Worm (Caenorhabditis elegans) whole organism, mixed stage, embryonic: Measurements from ENCODE around the gene tbb-2.

ENCODE experiments used
- M03D4.4 ChIP-seq: sonication (generic microtip); optimal IDR thresholded peaks from 2 replicates; lab custom pipeline; 2017; ENCODE audit warnings: mild to moderate bottlenecking, missing genetic modification characterization, missing compliant biosample characterization
- bed-3 ChIP-seq: fragments of 200-800 bp; sonication (Bioruptor generic); optimal IDR thresholded peaks from 3 replicates; lab custom pipeline; 2018; ENCODE audit warnings: mild to moderate bottlenecking, missing genetic modification characterization, moderate library complexity, missing compliant biosample characterization
- ceh-39 ChIP-seq: fragments of 150-350 bp; optimal IDR thresholded peaks from 2 replicates; lab custom pipeline; 2014; ENCODE audit warnings: missing biosample characterization, missing genetic modification characterization
- ceh-83 ChIP-seq: fragments of 200-800 bp; sonication (Bioruptor generic); optimal IDR thresholded peaks from 2 replicates; lab custom pipeline; 2018; ENCODE audit warnings: mild to moderate bottlenecking, missing genetic modification characterization, missing compliant biosample characterization
- ces-1 ChIP-seq: fragments of 150-350 bp; optimal IDR thresholded peaks from 2 replicates; lab custom pipeline; 2014; ENCODE audit warnings: missing biosample characterization, missing genetic modification reagents, missing genetic modification characterization
- drap-1 ChIP-seq: fragments of 200-800 bp; sonication (Bioruptor generic); optimal IDR thresholded peaks from 3 replicates; lab custom pipeline; 2018; ENCODE audit warnings: mild to moderate bottlenecking, missing genetic modification characterization, missing compliant biosample characterization
- elt-3 ChIP-seq: fragments of 150-350 bp; optimal IDR thresholded peaks from 2 replicates; lab custom pipeline; 2014; ENCODE audit warnings: missing biosample characterization, missing genetic modification characterization
- flh-1 ChIP-seq: fragments of 200-800 bp; sonication (Bioruptor generic); optimal IDR thresholded peaks from 2 replicates; lab custom pipeline; 2018; ENCODE audit warnings: mild to moderate bottlenecking, missing genetic modification characterization, moderate library complexity, missing compliant biosample characterization
- hlh-1 ChIP-seq: fragments of 150-350 bp; optimal IDR thresholded peaks from 2 replicates; lab custom pipeline; 2014; ENCODE audit warnings: missing biosample characterization, missing genetic modification reagents, missing genetic modification characterization
- lin-13 ChIP-seq: fragments of 150-350 bp; optimal IDR thresholded peaks from 2 replicates; lab custom pipeline; 2014; ENCODE audit warnings: missing biosample characterization, missing genetic modification characterization
- lin-32 ChIP-seq: fragments of 200-800 bp; sonication (Bioruptor generic); optimal IDR thresholded peaks from 2 replicates; lab custom pipeline; 2018; ENCODE audit warnings: mild to moderate bottlenecking, missing genetic modification characterization, missing compliant biosample characterization
- lsy-2 ChIP-seq: fragments of 150-350 bp; optimal IDR thresholded peaks from 2 replicates; lab custom pipeline; 2014; ENCODE audit warnings: missing biosample characterization, missing genetic modification characterization
- mab-5 ChIP-seq: fragments of 150-350 bp; optimal IDR thresholded peaks from 2 replicates; lab custom pipeline; 2014; ENCODE audit warnings: missing biosample characterization, missing genetic modification characterization
- mep-1 ChIP-seq: fragments of 150-350 bp; optimal IDR thresholded peaks from 2 replicates; lab custom pipeline; 2017; ENCODE audit warnings: missing biosample characterization, missing genetic modification reagents, missing genetic modification characterization, inconsistent platforms
- mls-2 ChIP-seq: sonication (generic microtip); optimal IDR thresholded peaks from 2 replicates; lab custom pipeline; 2016; ENCODE audit warnings: mild to moderate bottlenecking, missing genetic modification characterization, moderate library complexity, missing compliant biosample characterization
- nhr-12 ChIP-seq: fragments of 150-350 bp; optimal IDR thresholded peaks from 2 replicates; lab custom pipeline; 2014; ENCODE audit warnings: missing biosample characterization, missing genetic modification characterization
- nhr-28 ChIP-seq: fragments of 150-350 bp; optimal IDR thresholded peaks from 2 replicates; lab custom pipeline; 2014; ENCODE audit warnings: missing biosample characterization, missing genetic modification characterization
- nhr-76 ChIP-seq: sonication (generic microtip); optimal IDR thresholded peaks from 2 replicates; lab custom pipeline; 2017; ENCODE audit warnings: missing biosample characterization, missing genetic modification characterization
- pha-4 ChIP-seq: fragments of 150-350 bp; optimal IDR thresholded peaks from 2 replicates; lab custom pipeline; 2018; ENCODE audit warnings: missing biosample characterization, missing genetic modification reagents, missing genetic modification characterization
- sem-2 ChIP-seq: fragments of 200-800 bp; sonication (Bioruptor generic); optimal IDR thresholded peaks from 2 replicates; lab custom pipeline; 2018; ENCODE audit warnings: mild to moderate bottlenecking, missing genetic modification characterization, missing compliant biosample characterization
- sptf-1 ChIP-seq: sonication (generic microtip); optimal IDR thresholded peaks from 2 replicates; lab custom pipeline; 2017; ENCODE audit warnings: mild to moderate bottlenecking, missing genetic modification characterization, moderate library complexity, missing compliant biosample characterization
- tbx-8 ChIP-seq: fragments of 200-800 bp; sonication (Bioruptor generic); optimal IDR thresholded peaks from 2 replicates; lab custom pipeline; 2018; ENCODE audit warnings: mild to moderate bottlenecking, missing genetic modification characterization, moderate library complexity, missing compliant biosample characterization
- unc-120 ChIP-seq: sonication (generic microtip); optimal IDR thresholded peaks from 2 replicates; lab custom pipeline; 2017; ENCODE audit warnings: missing genetic modification characterization, missing compliant biosample characterization; ENCODE audit not compliant: poor library complexity, severe bottlenecking
- unc-62 ChIP-seq: fragments of 150-350 bp; optimal IDR thresholded peaks from 2 replicates; lab custom pipeline; 2014; ENCODE audit warnings: missing biosample characterization, missing genetic modification reagents, missing genetic modification characterization
- zip-8 ChIP-seq: fragments of 150-350 bp; optimal IDR thresholded peaks from 2 replicates; lab custom pipeline; 2014; ENCODE audit warnings: missing biosample characterization, missing genetic modification characterization
- ztf-11 ChIP-seq: fragments of 150-350 bp; optimal IDR thresholded peaks from 2 replicates; lab custom pipeline; 2014; ENCODE audit warnings: missing biosample characterization, missing genetic modification characterization

Gene tbb-2

ce11 chrIII:3970395-3970794 lies 47.0 kb downstream of the tbb-2 start:
- TF ChIP-seq ces-1 (GFP tag; lab: Kevin White, UChicago): peak; percentile 97
- TF ChIP-seq ceh-39 (tag; lab: Kevin White, UChicago): no peak

DNA sequence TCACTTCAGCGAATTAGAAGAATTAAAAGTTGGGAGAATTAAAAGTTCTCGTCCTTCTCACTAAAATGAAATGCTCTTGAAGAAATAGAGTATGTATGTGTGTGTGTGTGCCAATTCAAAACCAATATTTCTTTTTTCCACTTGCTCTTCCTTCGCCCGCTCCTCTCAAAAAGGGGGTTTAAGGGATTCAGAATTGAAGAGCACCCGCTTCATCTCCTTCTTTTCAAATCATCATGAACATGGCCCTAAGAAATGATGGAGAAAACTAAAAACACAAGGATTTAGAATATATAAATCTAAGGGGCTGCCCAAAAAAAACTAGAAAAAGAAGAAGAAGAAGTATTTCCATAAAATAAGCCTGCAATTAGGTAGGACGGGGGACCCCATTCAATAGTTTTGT lies 48.3 kb downstream of the tbb-2 start:
- TF ChIP-seq mep-1 (tag; lab: Kevin White, UChicago) (no peak), tbx-8 (GFP tag; lab: Kevin White, UChicago) (no peak), drap-1 (GFP tag; lab: Kevin White, UChicago) (no peak), zip-8 (tag; lab: Kevin White, UChicago) (no peak), mls-2 (tag; lab: Kevin White, UChicago) (no peak), sptf-1 (tag; lab: Kevin White, UChicago) (no peak), pha-4 (tag; lab: Kevin White, UChicago) (no peak), M03D4.4 (no peak), lsy-2 (tag; lab: Kevin White, UChicago) (no peak), unc-62 (GFP tag; lab: Kevin White, UChicago) (no peak), ztf-11 (tag; lab: Kevin White, UChicago) (no peak), sem-2 (GFP tag; lab: Kevin White, UChicago) (no peak), nhr-76 (tag; lab: Kevin White, UChicago) (no peak), lin-32 (GFP tag; lab: Kevin White, UChicago) (no peak), nhr-28 (tag; lab: Kevin White, UChicago) (no peak), nhr-12 (tag; lab: Kevin White, UChicago) (no peak), unc-120 (no peak), mab-5 (tag; lab: Kevin White, UChicago) (no peak)
- TF ChIP-seq, all 35 proteins: peak for 0

DNA sequence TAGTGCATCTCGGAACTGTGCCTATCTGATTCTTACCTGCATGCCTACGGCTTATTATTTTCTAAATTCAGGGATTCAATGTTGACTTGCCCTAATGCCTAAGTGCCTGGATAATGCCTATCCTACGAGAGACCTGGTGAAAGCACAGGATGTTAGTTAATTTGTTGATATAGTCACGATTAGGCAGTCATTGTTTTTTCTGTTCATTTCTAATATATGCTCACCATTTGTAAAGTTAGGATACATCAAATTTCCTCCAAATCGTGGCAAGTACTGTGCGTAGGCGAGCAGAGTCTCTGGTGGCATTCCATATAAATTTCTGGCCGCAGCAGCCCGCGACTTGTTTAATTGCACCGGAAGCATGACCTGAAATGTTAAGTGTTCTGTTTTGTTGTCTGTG lies 51.3 kb downstream of the tbb-2 start:
- TF ChIP-seq bed-3 (no peak), elt-3 (no peak), ztf-11 (tag; lab: Kevin White, UChicago) (no peak), lin-13 (tag; lab: Kevin White, UChicago) (no peak), sem-2 (GFP tag; lab: Kevin White, UChicago) (no peak), zip-8 (tag; lab: Kevin White, UChicago) (no peak), flh-1 (no peak), drap-1 (GFP tag; lab: Kevin White, UChicago) (no peak), hlh-1 (no peak), ceh-83 (GFP tag; lab: Kevin White, UChicago) (no peak)
